Worm (Caenorhabditis elegans) whole organism, midembryonic: ENCODE measurements around the gene C08F11.1.
"Not testable (repeated sequence)": the region's sequence is repeated elsewhere in the genome, so short reads cannot be mapped to it uniquely, and the experiment has no call there.

Experiments
- flt-1 ChIP-seq: fragments of 200-800 bp; sonication (Bioruptor generic); IDR thresholded peaks from 2 replicates; pipeline ENCODE4 v1.3.6; 2022; ENCODE audit warnings: missing genetic modification characterization, missing compliant biosample characterization
- klf-2 ChIP-seq: fragments of 200-800 bp; sonication (Bioruptor generic); conservative IDR thresholded peaks from 2 replicates; pipeline ENCODE4 v1.3.6; 2022; ENCODE audit warnings: missing genetic modification reagents, missing genetic modification characterization, missing compliant biosample characterization
- tab-1 ChIP-seq: fragments of 200-800 bp; sonication (Bioruptor generic); IDR thresholded peaks from 2 replicates; pipeline ENCODE4 v1.3.6; 2022; ENCODE audit warnings: missing genetic modification characterization, missing compliant biosample characterization

ce11 chrIV:13578174-13578573, 45.5 kb upstream of the C08F11.1 start, which contains the start of gene Y45F10B.8:
- not testable (repeated sequence) for TF ChIP-seq klf-2 (GFP tag; lab: Robert Waterston, UW); flt-1 (GFP tag; lab: Robert Waterston, UW); tab-1
